Fruit fly (Drosophila melanogaster) S2 (cell line): ENCODE results near the gene spict.

Experiments used
- CG8478 ChIP-seq: fragments of >200 bp; optimal IDR thresholded peaks from 2 replicates; lab custom pipeline; 2018
- CTCF ChIP-seq, 2 experiments: fragments of >200 bp; optimal IDR thresholded peaks; 2 replicates each; lab custom pipeline; 2018

DNA sequence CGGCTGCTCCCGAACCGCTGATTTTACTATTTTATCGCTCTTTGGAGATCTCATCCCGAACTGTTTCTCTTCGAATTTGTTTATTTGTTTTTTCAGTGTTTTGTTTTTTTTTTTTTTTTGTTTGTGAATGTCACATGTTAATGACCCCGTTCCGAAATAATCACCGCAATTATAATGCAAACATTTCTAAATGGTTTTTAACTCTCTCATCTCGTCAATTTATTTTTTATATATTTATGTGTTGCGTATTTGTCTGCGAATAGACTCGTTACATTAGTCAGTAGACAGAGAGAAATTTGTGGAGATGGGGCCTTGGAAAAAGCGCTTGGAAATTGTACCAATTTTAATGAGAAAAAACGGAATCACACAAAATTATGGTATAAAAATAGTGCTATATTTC lies 34.9 kb upstream of the spict start, which contains the start of gene Nepl7:
- TF ChIP-seq CG8478 (no peak), CTCF (optimal IDR thresholded peaks at IDR 0.05; lab: Kevin White, UChicago) (no peak)
